Worm (Caenorhabditis elegans): Measurements from ENCODE around the gene R160.3.

R160.3 gene

DNA sequence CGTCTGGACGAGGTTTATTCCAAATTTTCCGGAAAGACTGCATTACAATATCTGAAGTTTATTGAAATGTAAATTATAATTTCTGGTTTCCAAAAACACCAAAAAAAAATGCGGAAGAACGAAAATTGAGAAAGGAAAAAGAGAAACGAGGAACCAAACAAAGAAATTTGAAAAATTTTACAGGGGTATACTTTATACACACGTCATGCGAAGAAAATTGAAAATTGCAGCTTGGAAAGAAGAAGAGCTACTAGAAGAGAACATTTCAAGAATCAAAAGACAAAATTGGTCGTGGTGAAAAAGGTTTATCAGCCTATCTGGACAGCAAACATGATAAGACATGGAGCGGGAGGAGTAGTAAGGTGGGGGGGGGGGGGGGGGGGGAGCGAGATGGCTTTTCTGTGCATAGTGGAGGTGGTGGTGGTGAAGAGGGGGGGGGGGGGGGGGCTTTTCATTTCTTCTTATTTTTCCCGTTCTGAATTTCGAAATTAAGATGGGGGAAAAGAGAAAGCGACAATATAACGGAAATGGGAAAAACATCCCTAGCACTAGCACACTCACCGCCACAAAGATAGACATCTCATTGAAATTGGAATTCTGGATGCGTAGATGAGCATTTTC, 17.3 kb upstream of the R160.3 start, which contains the start of gene lst-2:
lst-2 (minus strand) TSS at position 51 of the 621 bp plus-strand sequence.
- peak; percentile 1 for TF ChIP-seq pqm-1 (tag; optimal IDR thresholded peaks at IDR 0.05)
- peak; percentile 6 for TF ChIP-seq hlh-11 (tag; optimal IDR thresholded peaks at IDR 0.05)
- TF ChIP-seq R02D3.7 (tag; optimal IDR thresholded peaks at IDR 0.05) = no peak
- peak; percentile 77 for TF ChIP-seq set-16 (GFP tag; IDR thresholded peaks at IDR 0.05)
- TF ChIP-seq unc-62 (GFP tag; optimal IDR thresholded peaks at IDR 0.05 in 1 of 2) = peak in 1 of 2 experiments; percentile 8
- TF ChIP-seq unc-62 (tag; optimal IDR thresholded peaks at IDR 0.05) = no peak
- TF ChIP-seq daf-19 (GFP tag; conservative IDR thresholded peaks at IDR 0.05) = no peak
- no peak for TF ChIP-seq mxl-2 (GFP tag; conservative IDR thresholded peaks at IDR 0.05)

DNA sequence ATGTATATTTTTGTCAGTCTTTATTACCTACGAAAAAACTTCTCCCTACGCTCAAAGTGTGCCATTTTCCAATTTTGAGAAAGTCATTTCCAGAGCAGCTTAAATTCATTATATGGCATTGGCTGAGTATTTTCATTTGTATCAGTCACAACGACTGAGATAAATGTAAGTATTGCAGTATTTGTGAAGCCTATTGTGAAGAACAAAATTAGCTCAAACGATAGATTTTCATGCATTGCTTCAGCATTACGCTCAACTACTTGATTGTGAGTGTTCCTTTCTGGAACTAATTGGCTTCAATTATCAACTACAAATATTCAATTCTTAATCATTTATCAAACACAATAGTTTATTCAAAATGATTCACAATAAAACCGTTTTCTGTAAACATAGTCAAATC, 11.6 kb upstream of the R160.3 start, which contains the start of gene R160.12:
R160.12 (minus strand) TSS at position 101 of the 400 bp plus-strand sequence.
- TF ChIP-seq nhr-237 (tag; optimal IDR thresholded peaks at IDR 0.05) = no peak
- no peak for TF ChIP-seq ZK337.2 (GFP tag; IDR thresholded peaks at IDR 0.05)
- TF ChIP-seq dmd-8 (GFP tag; IDR thresholded peaks at IDR 0.05) = no peak
- no peak for TF ChIP-seq Y105C5A.15 (GFP tag; IDR thresholded peaks at IDR 0.05)
- no peak for TF ChIP-seq dmd-6 (GFP tag; IDR thresholded peaks at IDR 0.05)
- no peak for TF ChIP-seq nhr-11 (tag; optimal IDR thresholded peaks at IDR 0.05)
- no peak for TF ChIP-seq spr-1 (tag; optimal IDR thresholded peaks at IDR 0.05)
- no peak for TF ChIP-seq rbr-2 (tag; optimal IDR thresholded peaks at IDR 0.05)
- TF ChIP-seq hif-1 (tag; optimal IDR thresholded peaks at IDR 0.05) = no peak
- no peak for TF ChIP-seq zip-2 (tag; optimal IDR thresholded peaks at IDR 0.05)
- TF ChIP-seq Y48G9A.11 (GFP tag; IDR thresholded peaks at IDR 0.05) = no peak
- TF ChIP-seq aly-2 (tag; optimal IDR thresholded peaks at IDR 0.05) = no peak
- no peak for TF ChIP-seq attf-4 (tag; optimal IDR thresholded peaks at IDR 0.05)
- TF ChIP-seq T26A8.4 (GFP tag; IDR thresholded peaks at IDR 0.05) = no peak
- TF ChIP-seq mxl-2 (GFP tag; conservative IDR thresholded peaks at IDR 0.05) = no peak

DNA sequence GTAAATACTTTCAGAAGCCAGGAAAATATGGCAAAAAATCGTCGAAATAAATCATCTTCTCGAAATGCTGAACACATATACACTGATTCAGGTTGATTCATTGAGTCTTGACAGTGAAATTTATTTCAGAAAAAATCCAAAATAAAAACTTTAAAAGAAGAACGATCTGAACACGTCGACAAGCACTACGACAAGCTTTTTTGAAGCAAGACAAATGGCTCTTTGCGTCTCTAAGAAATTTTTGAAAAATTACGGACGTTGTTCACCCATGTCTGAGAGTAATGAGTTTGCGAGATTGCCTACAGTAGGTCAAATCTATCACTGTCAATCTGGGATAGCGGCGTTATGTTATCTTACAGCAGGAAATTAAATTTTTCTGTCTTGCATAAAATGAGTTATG, 10.7 kb upstream of the R160.3 start, which contains the start of gene R160.2:
R160.2 (minus strand) TSS at position 101 of the 400 bp plus-strand sequence.
- TF ChIP-seq fos-1 (tag; optimal IDR thresholded peaks at IDR 0.05) (no peak), attf-4 (tag; optimal IDR thresholded peaks at IDR 0.05) (no peak), set-16 (GFP tag; IDR thresholded peaks at IDR 0.05) (no peak), nhr-237 (tag; optimal IDR thresholded peaks at IDR 0.05) (no peak), nhr-10 (tag; optimal IDR thresholded peaks at IDR 0.05) (no peak), ceh-44 (GFP tag; IDR thresholded peaks at IDR 0.05) (no peak), dmd-6 (GFP tag; IDR thresholded peaks at IDR 0.05) (no peak), nhr-76 (tag; optimal IDR thresholded peaks at IDR 0.05) (no peak), lsy-2 (tag; optimal IDR thresholded peaks at IDR 0.05) (no peak), dpl-1 (GFP tag; optimal IDR thresholded peaks at IDR 0.05) (no peak), tag-97 (GFP tag; IDR thresholded peaks at IDR 0.05) (no peak), saeg-2 (GFP tag; IDR thresholded peaks at IDR 0.05) (no peak)

DNA sequence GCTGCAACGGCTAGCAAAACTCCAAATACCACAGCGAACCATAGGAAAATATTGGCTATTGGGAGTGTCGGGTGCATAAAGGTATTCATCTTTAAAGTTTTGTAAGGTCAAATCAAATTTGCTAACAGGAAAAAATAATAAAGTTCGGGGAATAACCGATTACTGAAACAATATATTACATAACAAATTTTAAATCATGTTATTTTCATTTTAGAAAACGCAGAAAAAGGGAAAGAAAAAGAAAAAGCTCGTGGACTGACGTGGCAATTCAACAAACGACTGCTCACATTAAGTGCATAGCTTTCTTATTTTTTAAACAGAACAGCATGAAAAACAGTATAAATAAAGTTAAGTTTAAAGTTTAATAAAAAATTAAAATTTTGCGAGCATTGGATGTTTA, 7.0 kb upstream of the R160.3 start, which contains the start of gene R160.6:
R160.6 (minus strand) TSS at position 101 of the 400 bp plus-strand sequence.
- TF ChIP-seq hlh-30 (tag; optimal IDR thresholded peaks at IDR 0.05; ENCODE audit: insufficient read depth) (no peak), sdz-12 (GFP tag; optimal IDR thresholded peaks at IDR 0.05) (no peak), pqm-1 (tag; optimal IDR thresholded peaks at IDR 0.05) (no peak)

DNA sequence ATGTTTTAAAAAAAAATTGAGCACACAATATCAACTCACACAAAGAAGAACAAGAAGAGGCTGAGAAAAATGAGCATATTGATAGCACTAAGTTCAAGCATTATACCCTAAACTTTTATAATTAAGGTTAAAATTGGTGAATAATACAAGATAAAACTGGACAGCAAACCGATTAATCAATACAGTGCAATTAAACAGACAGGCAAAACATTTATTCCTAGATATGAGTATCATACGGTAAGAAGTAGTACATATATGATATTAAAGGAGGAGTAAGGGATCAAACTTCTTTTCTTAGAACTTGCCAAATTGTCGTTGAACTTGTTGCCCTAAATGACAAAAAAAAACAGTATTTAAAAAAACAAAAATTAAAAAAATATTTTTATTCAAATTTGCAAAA, 5.9 kb upstream of the R160.3 start, which contains the start of gene R160.14:
R160.14 (minus strand) TSS at position 101 of the 400 bp plus-strand sequence.
- TF ChIP-seq dpl-1 (GFP tag; optimal IDR thresholded peaks at IDR 0.05) (no peak), unc-62 (GFP tag; optimal IDR thresholded peaks at IDR 0.05 in 1 of 2) (peak in 1 of 2 experiments; percentile 48), unc-62 (tag; optimal IDR thresholded peaks at IDR 0.05) (no peak)
